Fruit fly (Drosophila melanogaster) whole organism, embryonic: ENCODE data around the gene Tpst.

Experiments
- CG10267 ChIP-seq: fragments of 200-800 bp; sonication (Bioruptor generic); optimal IDR thresholded peaks from 2 replicates; lab custom pipeline; 2018; ENCODE audit warnings: missing biosample characterization, mild to moderate bottlenecking, missing genetic modification characterization, moderate library complexity
- CG10565 ChIP-seq: fragments of 200-800 bp; sonication (Bioruptor generic); optimal IDR thresholded peaks from 3 replicates; lab custom pipeline; 2016; ENCODE audit warnings: missing biosample characterization, mild to moderate bottlenecking, missing genetic modification characterization
- CG11398 ChIP-seq: fragments of 200-800 bp; sonication (Bioruptor generic); optimal IDR thresholded peaks from 2 replicates; lab custom pipeline; 2016; ENCODE audit warnings: missing biosample characterization, missing genetic modification characterization
- CG12071 ChIP-seq: fragments of 200-800 bp; sonication (Bioruptor generic); optimal IDR thresholded peaks from 3 replicates; lab custom pipeline; 2018; ENCODE audit warnings: missing biosample characterization, mild to moderate bottlenecking, missing genetic modification characterization
- CG12659 ChIP-seq: fragments of 200-800 bp; sonication (Bioruptor generic); optimal IDR thresholded peaks from 3 replicates; lab custom pipeline; 2017; ENCODE audit warnings: mild to moderate bottlenecking, missing biosample characterization, missing genetic modification reagents, missing genetic modification characterization
- CG13894 ChIP-seq: fragments of 200-800 bp; sonication (Bioruptor generic); optimal IDR thresholded peaks from 3 replicates; lab custom pipeline; 2018; ENCODE audit warnings: missing biosample characterization, mild to moderate bottlenecking, missing genetic modification characterization, moderate library complexity
- CG15011 ChIP-seq: fragments of 200-800 bp; sonication (Bioruptor generic); optimal IDR thresholded peaks from 3 replicates; lab custom pipeline; 2018; ENCODE audit warnings: missing biosample characterization, mild to moderate bottlenecking, missing genetic modification characterization
- CG15601 ChIP-seq: fragments of 200-800 bp; sonication (Bioruptor generic); optimal IDR thresholded peaks from 3 replicates; lab custom pipeline; 2019; ENCODE audit warnings: missing biosample characterization, mild to moderate bottlenecking, missing genetic modification characterization, moderate library complexity
- CG15696 ChIP-seq: fragments of 200-800 bp; sonication (Bioruptor generic); optimal IDR thresholded peaks from 2 replicates; lab custom pipeline; 2019; ENCODE audit warnings: missing biosample characterization, mild to moderate bottlenecking, missing genetic modification characterization, moderate library complexity
- CG17912 ChIP-seq: fragments of 200-800 bp; sonication (Bioruptor generic); optimal IDR thresholded peaks from 2 replicates; lab custom pipeline; 2018; ENCODE audit warnings: missing biosample characterization, mild to moderate bottlenecking, missing genetic modification characterization
- CG18011 ChIP-seq: fragments of 200-800 bp; sonication (Bioruptor generic); optimal IDR thresholded peaks from 2 replicates; lab custom pipeline; 2017; ENCODE audit warnings: missing biosample characterization, missing genetic modification characterization, mild to moderate bottlenecking, moderate library complexity, missing genotype
- CG2875 ChIP-seq: fragments of 200-800 bp; sonication (Bioruptor generic); optimal IDR thresholded peaks from 2 replicates; lab custom pipeline; 2017; ENCODE audit warnings: missing biosample characterization, mild to moderate bottlenecking, missing genetic modification characterization, missing genetic modification reagents
- CG31365 ChIP-seq: fragments of 200-800 bp; sonication (Bioruptor generic); optimal IDR thresholded peaks from 2 replicates; lab custom pipeline; 2018; ENCODE audit warnings: missing biosample characterization, mild to moderate bottlenecking, missing genetic modification characterization
- CG33213 ChIP-seq: fragments of 200-800 bp; sonication (Bioruptor generic); optimal IDR thresholded peaks from 3 replicates; lab custom pipeline; 2016; ENCODE audit warnings: missing biosample characterization, missing genetic modification characterization
- CG34422 ChIP-seq: fragments of 200-800 bp; sonication (Bioruptor generic); IDR thresholded peaks from 3 replicates; pipeline ENCODE4 v1.3.6; 2022; ENCODE audit warnings: missing biosample characterization, missing genetic modification characterization
- CG42726 ChIP-seq: fragments of 200-800 bp; sonication (Bioruptor generic); IDR thresholded peaks from 2 replicates; pipeline ENCODE4 v1.3.6; 2022; ENCODE audit warnings: missing biosample characterization, missing genetic modification characterization; ENCODE audit not compliant: partially characterized antibody
- CG4328 ChIP-seq: fragments of 200-800 bp; sonication (Bioruptor generic); optimal IDR thresholded peaks from 3 replicates; lab custom pipeline; 2017; ENCODE audit warnings: missing biosample characterization, missing genetic modification reagents, missing genetic modification characterization
- CG43689 ChIP-seq: fragments of 200-800 bp; sonication (Bioruptor generic); IDR thresholded peaks from 2 replicates; pipeline ENCODE4 v1.3.6; 2022; ENCODE audit warnings: missing biosample characterization, missing genetic modification characterization
- CG6854 ChIP-seq: fragments of 200-800 bp; sonication (Bioruptor generic); optimal IDR thresholded peaks from 3 replicates; lab custom pipeline; 2017; ENCODE audit warnings: missing biosample characterization, mild to moderate bottlenecking, missing genetic modification characterization
- CG7556 ChIP-seq: fragments of 200-800 bp; sonication (Bioruptor generic); optimal IDR thresholded peaks from 2 replicates; lab custom pipeline; 2017; ENCODE audit warnings: missing biosample characterization, mild to moderate bottlenecking, missing genetic modification characterization
- CG7786 ChIP-seq: fragments of 200-800 bp; sonication (Bioruptor generic); optimal IDR thresholded peaks from 2 replicates; lab custom pipeline; 2016; ENCODE audit warnings: missing biosample characterization, missing genetic modification characterization
- CG7839 ChIP-seq: fragments of 200-800 bp; sonication (Bioruptor generic); optimal IDR thresholded peaks from 3 replicates; lab custom pipeline; 2018; ENCODE audit warnings: missing biosample characterization, mild to moderate bottlenecking, missing genetic modification characterization, moderate library complexity
- CG8290 ChIP-seq, 3 experiments: fragments of 200-800 bp; sonication (Bioruptor generic); optimal IDR thresholded peaks; 2 replicates each; lab custom pipeline; 2016 to 2019; ENCODE audit warnings: missing biosample characterization in 3 of 3, missing genetic modification characterization in 3 of 3, mild to moderate bottlenecking in 2 of 3, moderate library complexity in 1 of 3
- D19A ChIP-seq: fragments of 200-800 bp; optimal IDR thresholded peaks from 3 replicates; lab custom pipeline; 2019; ENCODE audit warnings: missing biosample characterization, mild to moderate bottlenecking, missing genetic modification characterization, moderate library complexity
- D19B ChIP-seq: fragments of 200-800 bp; sonication (Bioruptor generic); optimal IDR thresholded peaks from 2 replicates; lab custom pipeline; 2017; ENCODE audit warnings: missing biosample characterization, mild to moderate bottlenecking, missing genetic modification characterization
- Eip74EF ChIP-seq, 2 experiments: fragments of 200-800 bp in 1 of 2; fragments of >200 bp in 1 of 2; sonication (Bioruptor generic) in 1 of 2; optimal IDR thresholded peaks; 2 replicates each; lab custom pipeline; 2017 to 2019; ENCODE audit warnings: missing biosample characterization in 2 of 2, missing genetic modification characterization in 2 of 2, mild to moderate bottlenecking in 1 of 2, moderate library complexity in 1 of 2
- Ets65A ChIP-seq: fragments of 200-800 bp; sonication (Bioruptor generic); peaks from one replicate; lab custom pipeline; 2016; ENCODE audit warnings: missing biosample characterization, missing genetic modification characterization
- Fer2 ChIP-seq: fragments of 200-800 bp; sonication (Bioruptor generic); optimal IDR thresholded peaks from 2 replicates; lab custom pipeline; 2018; ENCODE audit warnings: missing biosample characterization, mild to moderate bottlenecking, missing genetic modification characterization, moderate library complexity
- Hand ChIP-seq: fragments of 200-800 bp; sonication (Bioruptor generic); optimal IDR thresholded peaks from 2 replicates; lab custom pipeline; 2017; ENCODE audit warnings: mild to moderate bottlenecking, missing biosample characterization, missing genetic modification reagents, missing genetic modification characterization
- Hr78 ChIP-seq, 2 experiments: fragments of 200-800 bp in 1 of 2; fragments of >200 bp in 1 of 2; sonication (Bioruptor generic) in 1 of 2; optimal IDR thresholded peaks; 2 replicates each; lab custom pipeline; 2017 to 2019; ENCODE audit warnings: missing biosample characterization in 2 of 2, missing genetic modification characterization in 2 of 2, mild to moderate bottlenecking in 1 of 2, moderate library complexity in 1 of 2
- PHDP ChIP-seq: fragments of 200-800 bp; sonication (Bioruptor generic); optimal IDR thresholded peaks from 3 replicates; lab custom pipeline; 2018; ENCODE audit warnings: missing biosample characterization, mild to moderate bottlenecking, missing genetic modification characterization, moderate library complexity
- Sox102F ChIP-seq: fragments of 200-800 bp; sonication (Bioruptor generic); optimal IDR thresholded peaks from 2 replicates; lab custom pipeline; 2018; ENCODE audit warnings: missing biosample characterization, mild to moderate bottlenecking, missing genetic modification characterization, moderate library complexity
- Sry-δ ChIP-seq: fragments of 200-800 bp; sonication (Bioruptor generic); optimal IDR thresholded peaks from 2 replicates; lab custom pipeline; 2016; ENCODE audit warnings: missing biosample characterization, missing genetic modification characterization
- Taf1 ChIP-seq: fragments of 200-800 bp; sonication (Bioruptor generic); IDR thresholded peaks from 2 replicates; pipeline ENCODE4 v1.3.6; 2022; ENCODE audit warnings: missing biosample characterization, missing genetic modification characterization
- abd-A ChIP-seq: fragments of 200-800 bp; sonication (Bioruptor generic); optimal IDR thresholded peaks from 3 replicates; lab custom pipeline; 2019; ENCODE audit warnings: missing biosample characterization, mild to moderate bottlenecking, missing genetic modification characterization, moderate library complexity
- al ChIP-seq: fragments of 200-800 bp; sonication (Bioruptor generic); IDR thresholded peaks from 2 replicates; pipeline ENCODE4 v1.3.6; 2022; ENCODE audit warnings: missing biosample characterization, missing genetic modification characterization
- da ChIP-seq: fragments of 200-800 bp; sonication (Bioruptor generic); optimal IDR thresholded peaks from 2 replicates; lab custom pipeline; 2016; ENCODE audit warnings: missing biosample characterization, missing genetic modification characterization
- emc ChIP-seq: fragments of 200-800 bp; sonication (Bioruptor generic); optimal IDR thresholded peaks from 2 replicates; lab custom pipeline; 2016; ENCODE audit warnings: missing biosample characterization, missing genetic modification characterization
- esg ChIP-seq: fragments of 200-800 bp; sonication (Bioruptor generic); conservative IDR thresholded peaks from 2 replicates; pipeline ENCODE4 v1.3.6; 2022; ENCODE audit warnings: missing biosample characterization, missing genetic modification characterization
- ftz-f1 ChIP-seq: fragments of 200-800 bp; sonication (Bioruptor generic); optimal IDR thresholded peaks from 2 replicates; lab custom pipeline; 2016; ENCODE audit warnings: missing biosample characterization, missing genetic modification characterization
- gce ChIP-seq: fragments of 200-800 bp; sonication (Bioruptor generic); IDR thresholded peaks from 3 replicates; pipeline ENCODE4 v1.3.6; 2022; ENCODE audit warnings: missing biosample characterization, missing genetic modification characterization
- ind ChIP-seq: fragments of 200-800 bp; sonication (Bioruptor generic); optimal IDR thresholded peaks from 3 replicates; lab custom pipeline; 2016; ENCODE audit warnings: missing biosample characterization, missing genetic modification characterization
- lilli ChIP-seq: fragments of 200-800 bp; sonication (Bioruptor generic); optimal IDR thresholded peaks from 3 replicates; lab custom pipeline; 2016; ENCODE audit warnings: missing biosample characterization, missing genetic modification characterization
- sqz ChIP-seq: fragments of 200-800 bp; sonication (Bioruptor generic); optimal IDR thresholded peaks from 3 replicates; lab custom pipeline; 2018; ENCODE audit warnings: missing biosample characterization, mild to moderate bottlenecking, missing genetic modification characterization
- ssp ChIP-seq: fragments of 200-800 bp; sonication (Bioruptor generic); IDR thresholded peaks from 2 replicates; pipeline ENCODE4 v1.3.6; 2022; ENCODE audit warnings: missing biosample characterization, missing genetic modification characterization

The Tpst gene

dm6 chrX:13633298-13633891, 69.8 kb downstream of the Tpst start (continued):
- TF ChIP-seq CG18011 (GFP tag; lab: Kevin White, UChicago) = no peak
- no peak for TF ChIP-seq CG10565 (GFP tag; lab: Kevin White, UChicago)
- TF ChIP-seq CG17912 (GFP tag; lab: Kevin White, UChicago) = no peak
- TF ChIP-seq CG8290 (GFP tag; optimal IDR thresholded peaks at IDR 0.05; lab: Kevin White, UChicago) = peak; percentile 26
- no peak for TF ChIP-seq CG8290 (tag; optimal IDR thresholded peaks at IDR 0.05; lab: Kevin White, UChicago)

- peak; percentile 35 for TF ChIP-seq CG31365 (tag; lab: Kevin White, UChicago)
- TF ChIP-seq ssp = no peak
- peak; percentile 63 for TF ChIP-seq CG7839
- peak; percentile 66 for TF ChIP-seq CG12071 (GFP tag; lab: Kevin White, UChicago)
- peak; percentile 40 for TF ChIP-seq al (GFP tag; lab: Robert Waterston, UW)
- TF ChIP-seq Sox102F (GFP tag; lab: Kevin White, UChicago) = peak; percentile 21
- peak; percentile 47 for TF ChIP-seq Hand (GFP tag; lab: Kevin White, UChicago)
- 0 out of 2 replicates have a peak, but pooled peaks have one; percentile 10 for TF ChIP-seq Taf1 (GFP tag; lab: Robert Waterston, UW)
- TF ChIP-seq PHDP (tag; lab: Kevin White, UChicago) = peak; percentile 46
- peak; percentile 55 for TF ChIP-seq ftz-f1 (GFP tag; lab: Kevin White, UChicago)
- peak; percentile 50 for TF ChIP-seq CG7556
- TF ChIP-seq Fer2 (tag; lab: Kevin White, UChicago) = peak; percentile 49
- peak; percentile 17 for TF ChIP-seq CG6854
- peak; percentile 57 for TF ChIP-seq CG12659
- no peak for TF ChIP-seq CG42726 (GFP tag; lab: Robert Waterston, UW)
- TF ChIP-seq ind (GFP tag; lab: Kevin White, UChicago) = peak; percentile 8
- peak; percentile 69 for TF ChIP-seq lilli (GFP tag; lab: Kevin White, UChicago)
- TF ChIP-seq sqz (GFP tag; lab: Kevin White, UChicago) = no peak
- TF ChIP-seq abd-A = peak; percentile 52
- peak; percentile 46 for TF ChIP-seq CG15696
- TF ChIP-seq CG11398 (GFP tag; lab: Kevin White, UChicago) = peak; percentile 24
- TF ChIP-seq CG4328 = peak; percentile 72
- TF ChIP-seq CG15011 (GFP tag; lab: Kevin White, UChicago) = peak; percentile 28
- TF ChIP-seq Eip74EF (GFP tag; optimal IDR thresholded peaks at IDR 0.05; lab: Kevin White, UChicago) = peak in 1 of 2 experiments; percentile 20
- TF ChIP-seq esg (GFP tag; lab: Robert Waterston, UW) = 0 out of 2 replicates have a peak, but pooled peaks have one; percentile 17
- peak; percentile 63 for TF ChIP-seq CG13894 (tag; lab: Kevin White, UChicago)
- no peak for TF ChIP-seq Hr78 (GFP tag; optimal IDR thresholded peaks at IDR 0.05; lab: Kevin White, UChicago)
- peak; percentile 73 for TF ChIP-seq D19B (GFP tag; lab: Kevin White, UChicago)
- peak; percentile 52 for TF ChIP-seq CG7786
- no peak for TF ChIP-seq emc (GFP tag; lab: Kevin White, UChicago)
- TF ChIP-seq Ets65A (GFP tag; lab: Kevin White, UChicago) = peak; percentile 92
- TF ChIP-seq gce (GFP tag; lab: Robert Waterston, UW) = 0 out of 3 replicates have a peak, but pooled peaks have one; percentile 27
- no peak for TF ChIP-seq Sry-δ (GFP tag; lab: Kevin White, UChicago)
- peak; percentile 40 for TF ChIP-seq CG2875 (GFP tag; lab: Kevin White, UChicago)
- 0 out of 3 replicates have a peak, but pooled peaks have one; percentile 14 for TF ChIP-seq CG34422 (GFP tag; lab: Robert Waterston, UW)
- 0 out of 2 replicates have a peak, but pooled peaks have one; percentile 26 for TF ChIP-seq CG43689 (GFP tag; lab: Robert Waterston, UW)
- no peak for TF ChIP-seq CG10267 (tag; lab: Kevin White, UChicago)
- peak; percentile 35 for TF ChIP-seq CG33213 (GFP tag; lab: Kevin White, UChicago)
- peak; percentile 35 for TF ChIP-seq CG15601 (tag; lab: Kevin White, UChicago)
- TF ChIP-seq D19A (tag; lab: Kevin White, UChicago) = peak; percentile 90
- peak; percentile 35 for TF ChIP-seq da (GFP tag; lab: Kevin White, UChicago)
Observed at dm6 chrX:13634254-13634999, 70.8 kb downstream of the Tpst start.
